Fruit fly (Drosophila melanogaster): ENCODE results near the gene CG13643.

Gene CG13643

dm6 chr3R:24894419-24895206, 11.2 kb downstream of the CG13643 start, which contains the start of the genes CG31121 and CG11069 (continued):
- TF ChIP-seq jumu (GFP tag; optimal IDR thresholded peaks at IDR 0.05), result no peak
- no peak for TF ChIP-seq CG18619 (GFP tag; optimal IDR thresholded peaks at IDR 0.05)
- TF ChIP-seq chif (GFP tag; optimal IDR thresholded peaks at IDR 0.05), result no peak
- no peak for TF ChIP-seq gro (GFP tag; optimal IDR thresholded peaks at IDR 0.05)
- TF ChIP-seq insv (GFP tag; optimal IDR thresholded peaks at IDR 0.05), result peak in 1 of 2 experiments; percentile 88
- no peak for TF ChIP-seq schlank (tag; optimal IDR thresholded peaks at IDR 0.05)
- TF ChIP-seq amos (GFP tag; IDR thresholded peaks at IDR 0.05; ENCODE audit: partially characterized antibody), result no peak
- TF ChIP-seq aop (GFP tag; IDR thresholded peaks at IDR 0.05), result 0 out of 2 replicates have a peak, but pooled peaks have one; percentile 17
- no peak for TF ChIP-seq prd (optimal IDR thresholded peaks at IDR 0.05)
- TF ChIP-seq prd (GFP tag; IDR thresholded peaks at IDR 0.05), result 0 out of 3 replicates have a peak, but pooled peaks have one; percentile 14
- TF ChIP-seq pan (optimal IDR thresholded peaks at IDR 0.05), result no peak
- peak in 1 of 2 experiments; percentile 20 for TF ChIP-seq pan (GFP tag; optimal IDR thresholded peaks at IDR 0.05 in 1 of 2, IDR thresholded peaks at IDR 0.05 in 1 of 2)
- no peak for TF ChIP-seq kay (GFP tag; optimal IDR thresholded peaks at IDR 0.05)
- TF ChIP-seq klu (GFP tag; IDR thresholded peaks at IDR 0.05), result no peak
- no peak for TF ChIP-seq CG10462 (GFP tag; optimal IDR thresholded peaks at IDR 0.05)
- TF ChIP-seq seq (GFP tag; IDR thresholded peaks at IDR 0.05), result 0 out of 2 replicates have a peak, but pooled peaks have one; percentile 14
- no peak for TF ChIP-seq Mrtf (GFP tag; IDR thresholded peaks at IDR 0.05)
- TF ChIP-seq CG9215 (GFP tag; IDR thresholded peaks at IDR 0.05), result no peak
- no peak for TF ChIP-seq crc (GFP tag; optimal IDR thresholded peaks at IDR 0.05)
- 0 out of 3 replicates have a peak, but pooled peaks have one; percentile 24 for TF ChIP-seq zfh1 (GFP tag; IDR thresholded peaks at IDR 0.05)
- no peak for TF ChIP-seq usp (GFP tag; optimal IDR thresholded peaks at IDR 0.05)
- no peak for TF ChIP-seq Ada2b (GFP tag; IDR thresholded peaks at IDR 0.05)
- no peak for TF ChIP-seq Meics (GFP tag; optimal IDR thresholded peaks at IDR 0.05)
- TF ChIP-seq peb (GFP tag; IDR thresholded peaks at IDR 0.05), result no peak
- TF ChIP-seq CG1529 (GFP tag; optimal IDR thresholded peaks at IDR 0.05), result no peak
- no peak for TF ChIP-seq Doc3 (GFP tag; IDR thresholded peaks at IDR 0.05; ENCODE audit: partially characterized antibody)
- TF ChIP-seq gem (tag; optimal IDR thresholded peaks at IDR 0.05), result no peak
- TF ChIP-seq sr (GFP tag; IDR thresholded peaks at IDR 0.05), result no peak
- peak; percentile 50 for TF ChIP-seq kni (GFP tag; optimal IDR thresholded peaks at IDR 0.05)
- no peak for TF ChIP-seq Atf3 (GFP tag; optimal IDR thresholded peaks at IDR 0.05)
- TF ChIP-seq CG34422 (GFP tag; IDR thresholded peaks at IDR 0.05), result 0 out of 3 replicates have a peak, but pooled peaks have one; percentile 9
- TF ChIP-seq CG10959 (GFP tag; IDR thresholded peaks at IDR 0.05), result no peak
- 0 out of 3 replicates have a peak, but pooled peaks have one; percentile 42 for TF ChIP-seq Opbp (GFP tag; IDR thresholded peaks at IDR 0.05; ENCODE audit: partially characterized antibody)
- peak; percentile 84 for TF ChIP-seq CG3163 (GFP tag; optimal IDR thresholded peaks at IDR 0.05)
- TF ChIP-seq z (GFP tag; IDR thresholded peaks at IDR 0.05), result peak; percentile 74
- TF ChIP-seq kah (GFP tag; optimal IDR thresholded peaks at IDR 0.05), result peak; percentile 4
- peak; percentile 58 for TF ChIP-seq sqz (GFP tag; optimal IDR thresholded peaks at IDR 0.05)
- 0 out of 4 replicates have a peak, but pooled peaks have one; percentile 56 for TF ChIP-seq chinmo (GFP tag; IDR thresholded peaks at IDR 0.05; ENCODE audit: partially characterized antibody)
- 0 out of 2 replicates have a peak, but pooled peaks have one; percentile 9 for TF ChIP-seq vvl (GFP tag; IDR thresholded peaks at IDR 0.05)
- no peak for TF ChIP-seq CG6689 (GFP tag; IDR thresholded peaks at IDR 0.05)
- TF ChIP-seq CG16779 (GFP tag; IDR thresholded peaks at IDR 0.05), result no peak
- no peak for TF ChIP-seq D19A (tag; optimal IDR thresholded peaks at IDR 0.05)
- no peak for TF ChIP-seq pho (GFP tag; optimal IDR thresholded peaks at IDR 0.05)
- peak; percentile 67 for TF ChIP-seq ftz-f1 (GFP tag; optimal IDR thresholded peaks at IDR 0.05)
- 0 out of 2 replicates have a peak, but pooled peaks have one; percentile 19 for TF ChIP-seq rib (GFP tag; IDR thresholded peaks at IDR 0.05)
- TF ChIP-seq CG14014 (GFP tag; IDR thresholded peaks at IDR 0.05), result no peak
- TF ChIP-seq gce (GFP tag; IDR thresholded peaks at IDR 0.05), result peak; percentile 12; the same call in 1 of the 3 replicates
- no peak for TF ChIP-seq Dek (tag; optimal IDR thresholded peaks at IDR 0.05)
- TF ChIP-seq HLH3B (GFP tag; IDR thresholded peaks at IDR 0.05), result no peak
- TF ChIP-seq Hr78 (GFP tag; optimal IDR thresholded peaks at IDR 0.05), result peak in 1 of 2 experiments; percentile 2
